Worm (Caenorhabditis elegans) whole organism, young adult: ENCODE results near the gene ZK1098.3.

Experiments
- B0019.2 ChIP-seq: fragments of 200-800 bp; sonication (Bioruptor generic); conservative IDR thresholded peaks from 2 replicates; pipeline ENCODE4 v1.3.6; 2022; ENCODE audit warnings: missing genetic modification reagents, missing genetic modification characterization, missing compliant biosample characterization
- C06A6.2 ChIP-seq: fragments of 200-800 bp; sonication (Bioruptor generic); conservative IDR thresholded peaks from 2 replicates; pipeline ENCODE4 v1.3.6; 2022; ENCODE audit warnings: missing genetic modification characterization, missing compliant biosample characterization
- F22D6.2 ChIP-seq: sonication (generic microtip); optimal IDR thresholded peaks from 2 replicates; lab custom pipeline; 2016; ENCODE audit warnings: mild to moderate bottlenecking, missing genetic modification characterization, missing compliant biosample characterization
- F23B12.7 ChIP-seq: sonication (generic microtip); optimal IDR thresholded peaks from 2 replicates; lab custom pipeline; 2017; ENCODE audit warnings: missing genetic modification characterization, mild to moderate bottlenecking, missing compliant biosample characterization, antibody characterized with exemption, moderate library complexity; ENCODE audit not compliant: insufficient read depth
- F49E8.2 ChIP-seq: sonication (generic microtip); optimal IDR thresholded peaks from 3 replicates; lab custom pipeline; 2017; ENCODE audit warnings: missing genetic modification characterization, mild to moderate bottlenecking, missing compliant biosample characterization, antibody characterized with exemption, moderate library complexity; ENCODE audit not compliant: insufficient read depth
- F55B11.4 ChIP-seq: sonication (generic microtip); optimal IDR thresholded peaks from 2 replicates; lab custom pipeline; 2016; ENCODE audit warnings: missing compliant biosample characterization, missing genetic modification characterization, borderline replicate concordance; ENCODE audit not compliant: insufficient read depth
- F57A8.1 ChIP-seq: fragments of 200-800 bp; sonication (Bioruptor generic); optimal IDR thresholded peaks from 2 replicates; lab custom pipeline; 2018; ENCODE audit warnings: mild to moderate bottlenecking, missing genetic modification characterization, moderate library complexity, missing compliant biosample characterization
- F57C9.4 ChIP-seq: sonication (generic microtip); optimal IDR thresholded peaks from 2 replicates; lab custom pipeline; 2017; ENCODE audit warnings: mild to moderate bottlenecking, missing genetic modification characterization, missing compliant biosample characterization
- K12H6.12 ChIP-seq: fragments of 200-800 bp; sonication (Bioruptor generic); optimal IDR thresholded peaks from 2 replicates; lab custom pipeline; 2018; ENCODE audit warnings: mild to moderate bottlenecking, missing genetic modification characterization, missing compliant biosample characterization
- T26A5.8 ChIP-seq: sonication (generic microtip); optimal IDR thresholded peaks from 2 replicates; lab custom pipeline; 2016; ENCODE audit warnings: missing genetic modification characterization, missing compliant biosample characterization
- Y53F4B.3 ChIP-seq: fragments of 200-800 bp; sonication (Bioruptor generic); IDR thresholded peaks from 2 replicates; pipeline ENCODE4 v1.3.6; 2022; ENCODE audit warnings: missing genetic modification reagents, missing genetic modification characterization, missing compliant biosample characterization
- Y56A3A.18 ChIP-seq: fragments of 200-800 bp; sonication (Bioruptor generic); IDR thresholded peaks from 2 replicates; pipeline ENCODE4 v1.3.6; 2022; ENCODE audit warnings: missing genetic modification reagents, missing genetic modification characterization, missing compliant biosample characterization
- ama-1 ChIP-seq, 3 experiments: fragments of 150-350 bp in 1 of 3; sonication (generic microtip) in 2 of 3; optimal IDR thresholded peaks; 2 replicates each; lab custom pipeline; 2014 to 2018; ENCODE audit warnings: missing biosample characterization in 2 of 3, missing genetic modification characterization in 2 of 3, missing genetic modification reagents in 2 of 3
- atf-7 ChIP-seq: sonication (generic microtip); optimal IDR thresholded peaks from 2 replicates; lab custom pipeline; 2017; ENCODE audit warnings: mild to moderate bottlenecking, missing genetic modification characterization, missing compliant biosample characterization
- athp-1 ChIP-seq: sonication (generic microtip); optimal IDR thresholded peaks from 2 replicates; lab custom pipeline; 2017; ENCODE audit warnings: mild to moderate bottlenecking, missing genetic modification characterization, missing compliant biosample characterization
- attf-5 ChIP-seq: fragments of 200-800 bp; sonication (Bioruptor generic); optimal IDR thresholded peaks from 2 replicates; lab custom pipeline; 2018; ENCODE audit warnings: mild to moderate bottlenecking, missing genetic modification characterization, missing compliant biosample characterization
- ceh-100 ChIP-seq: fragments of 200-800 bp; sonication (Bioruptor generic); IDR thresholded peaks from 2 replicates; pipeline ENCODE4 v1.3.6; 2022; ENCODE audit warnings: missing genetic modification reagents, missing genetic modification characterization, missing compliant biosample characterization
- ceh-58 ChIP-seq: fragments of 200-800 bp; sonication (Bioruptor generic); IDR thresholded peaks from 2 replicates; pipeline ENCODE4 v1.3.6; 2022; ENCODE audit warnings: missing genetic modification characterization, missing compliant biosample characterization
- die-1 ChIP-seq: sonication (generic microtip); optimal IDR thresholded peaks from 2 replicates; lab custom pipeline; 2016; ENCODE audit warnings: missing genotype, mild to moderate bottlenecking, missing genetic modification characterization, missing compliant biosample characterization
- gei-17 ChIP-seq: fragments of 200-800 bp; sonication (Bioruptor generic); optimal IDR thresholded peaks from 2 replicates; lab custom pipeline; 2018; ENCODE audit warnings: mild to moderate bottlenecking, missing genetic modification characterization, missing compliant biosample characterization
- him-1 ChIP-seq: sonication (generic microtip); optimal IDR thresholded peaks from 2 replicates; lab custom pipeline; 2016; ENCODE audit warnings: missing genotype, missing genetic modification reagents, missing genetic modification characterization, missing compliant biosample characterization
- hlh-12 ChIP-seq: sonication (generic microtip); optimal IDR thresholded peaks from 2 replicates; lab custom pipeline; 2016; ENCODE audit warnings: missing genetic modification characterization, missing compliant biosample characterization
- hmg-1.2 ChIP-seq: fragments of 200-800 bp; sonication (Bioruptor generic); IDR thresholded peaks from 2 replicates; pipeline ENCODE4 v1.3.6; 2022; ENCODE audit warnings: missing genetic modification reagents, missing genetic modification characterization, missing compliant biosample characterization
- hrde-1 ChIP-seq: sonication (generic microtip); optimal IDR thresholded peaks from 2 replicates; lab custom pipeline; 2016; ENCODE audit warnings: missing genetic modification characterization, mild to moderate bottlenecking, missing compliant biosample characterization, moderate library complexity, missing genotype, missing genetic modification reagents, borderline replicate concordance
- lag-1 ChIP-seq: fragments of 200-800 bp; sonication (Bioruptor generic); IDR thresholded peaks from 2 replicates; pipeline ENCODE4 v1.3.6; 2022; ENCODE audit warnings: missing genetic modification reagents, missing genetic modification characterization, missing compliant biosample characterization
- let-607 ChIP-seq, 2 experiments: fragments of 200-800 bp in 1 of 2; sonication (Bioruptor generic) in 1 of 2; sonication (generic microtip) in 1 of 2; optimal IDR thresholded peaks; 2 replicates each; lab custom pipeline; 2016 to 2018; ENCODE audit warnings: mild to moderate bottlenecking in 2 of 2, missing compliant biosample characterization in 2 of 2, missing genetic modification characterization in 2 of 2, moderate library complexity in 2 of 2, missing genotype in 1 of 2
- lin-35 ChIP-seq, 3 experiments: fragments of 150-350 bp in 2 of 3; sonication (generic microtip) in 1 of 3; optimal IDR thresholded peaks; 2 replicates each; lab custom pipeline; 2014 to 2018; ENCODE audit warnings: missing biosample characterization in 3 of 3, missing genetic modification characterization in 3 of 3, missing genetic modification reagents in 3 of 3
- lir-1 ChIP-seq: fragments of 200-800 bp; sonication (Bioruptor generic); conservative IDR thresholded peaks from 2 replicates; pipeline ENCODE4 v1.3.6; 2022; ENCODE audit warnings: missing genetic modification reagents, missing genetic modification characterization, missing compliant biosample characterization
- mcd-1 ChIP-seq: fragments of 200-800 bp; sonication (Bioruptor generic); IDR thresholded peaks from 2 replicates; pipeline ENCODE4 v1.3.6; 2022; ENCODE audit warnings: missing genetic modification reagents, missing genetic modification characterization, missing compliant biosample characterization
- nfya-2 ChIP-seq: fragments of 200-800 bp; sonication (Bioruptor generic); IDR thresholded peaks from 2 replicates; pipeline ENCODE4 v1.3.6; 2022; ENCODE audit warnings: missing genetic modification reagents, missing genetic modification characterization, missing compliant biosample characterization
- nhr-120 ChIP-seq: fragments of 200-800 bp; sonication (Bioruptor generic); IDR thresholded peaks from 2 replicates; pipeline ENCODE4 v1.3.6; 2022; ENCODE audit warnings: missing genetic modification characterization, missing compliant biosample characterization
- nhr-80 ChIP-seq: sonication (generic microtip); optimal IDR thresholded peaks from 2 replicates; lab custom pipeline; 2016; ENCODE audit warnings: missing genetic modification characterization, missing compliant biosample characterization
- rcor-1 ChIP-seq: fragments of 200-800 bp; sonication (Bioruptor generic); IDR thresholded peaks from 2 replicates; pipeline ENCODE4 v1.3.6; 2022; ENCODE audit warnings: missing genetic modification reagents, missing genetic modification characterization, missing compliant biosample characterization
- rec-8 ChIP-seq, 2 experiments: sonication (generic microtip); optimal IDR thresholded peaks; 2 replicates each; lab custom pipeline; 2016; ENCODE audit warnings: mild to moderate bottlenecking in 2 of 2, missing genetic modification characterization in 2 of 2, missing genetic modification reagents in 2 of 2, missing genotype in 2 of 2, missing biosample characterization in 1 of 2, missing compliant biosample characterization in 1 of 2, moderate library complexity in 1 of 2
- rpc-1 ChIP-seq, 2 experiments: fragments of 150-350 bp in 1 of 2; sonication (generic microtip) in 1 of 2; optimal IDR thresholded peaks; 2 replicates each; lab custom pipeline; 2014 to 2018; ENCODE audit warnings: missing biosample characterization in 1 of 2, missing genetic modification characterization in 1 of 2, missing genetic modification reagents in 1 of 2, missing genotype in 1 of 2
- sdz-38 ChIP-seq: sonication (generic microtip); optimal IDR thresholded peaks from 2 replicates; lab custom pipeline; 2016; ENCODE audit warnings: missing genotype, missing genetic modification characterization, missing compliant biosample characterization
- snpc-4 ChIP-seq, 5 experiments: fragments of 150-350 bp in 1 of 5; sonication (generic microtip) in 4 of 5; optimal IDR thresholded peaks; 2 replicates each; lab custom pipeline; 2014 to 2018; ENCODE audit warnings: missing genetic modification characterization in 5 of 5, missing biosample characterization in 3 of 5, antibody characterized with exemption in 2 of 5, mild to moderate bottlenecking in 2 of 5, missing compliant biosample characterization in 2 of 5, missing genotype in 2 of 5, moderate library complexity in 2 of 5, missing genetic modification reagents in 1 of 5
- tbx-9 ChIP-seq: sonication (generic microtip); optimal IDR thresholded peaks from 2 replicates; lab custom pipeline; 2016; ENCODE audit warnings: borderline replicate concordance, missing genetic modification characterization, inconsistent platforms, missing compliant biosample characterization
- tlf-1 ChIP-seq: fragments of 200-800 bp; sonication (Bioruptor generic); optimal IDR thresholded peaks from 2 replicates; lab custom pipeline; 2018; ENCODE audit warnings: mild to moderate bottlenecking, missing genetic modification characterization, missing compliant biosample characterization
- zim-3 ChIP-seq: sonication (generic microtip); optimal IDR thresholded peaks from 2 replicates; lab custom pipeline; 2017; ENCODE audit warnings: mild to moderate bottlenecking, missing genetic modification characterization, moderate library complexity, missing compliant biosample characterization
- ztf-3 ChIP-seq: fragments of 200-800 bp; sonication (Bioruptor generic); optimal IDR thresholded peaks from 2 replicates; lab custom pipeline; 2018; ENCODE audit warnings: mild to moderate bottlenecking, missing genetic modification characterization, missing compliant biosample characterization

ZK1098.3 gene

ce11 chrIII:9509764-9510370 is 28.6 kb downstream of the ZK1098.3 start (continued):
- peak in 1 of 2 experiments; percentile 3 for TF ChIP-seq rec-8 (tag; optimal IDR thresholded peaks at IDR 0.05; lab: Kevin White, UChicago)
- 0 out of 2 replicates have a peak, but pooled peaks have one; percentile 19 for TF ChIP-seq mcd-1 (GFP tag; lab: Robert Waterston, UW)
- peak; percentile 77 for TF ChIP-seq tlf-1 (GFP tag; lab: Kevin White, UChicago)
- no peak for TF ChIP-seq tbx-9 (tag; lab: Kevin White, UChicago)
- TF ChIP-seq K12H6.12, result peak; percentile 12
- no peak for TF ChIP-seq snpc-4 (GFP tag; optimal IDR thresholded peaks at IDR 0.05; lab: Kevin White, UChicago)
- TF ChIP-seq snpc-4 (tag; optimal IDR thresholded peaks at IDR 0.05; lab: Kevin White, UChicago), result peak in 1 of 4 experiments; percentile 57
- TF ChIP-seq F57C9.4, result no peak
- peak; percentile 24 for TF ChIP-seq gei-17 (GFP tag; lab: Kevin White, UChicago)
- TF ChIP-seq him-1, result peak; percentile 38
- TF ChIP-seq ama-1 (optimal IDR thresholded peaks at IDR 0.05; lab: Kevin White, UChicago), result peak; percentile 41
- peak in 1 of 2 experiments; percentile 21 for TF ChIP-seq ama-1 (GFP tag; optimal IDR thresholded peaks at IDR 0.05; lab: Kevin White, UChicago)
- 0 out of 2 replicates have a peak, but pooled peaks have one; percentile 43 for TF ChIP-seq B0019.2 (GFP tag; lab: Robert Waterston, UW)
- TF ChIP-seq athp-1 (tag; lab: Kevin White, UChicago), result peak; percentile 7
- TF ChIP-seq ceh-100 (GFP tag; lab: Robert Waterston, UW), result 0 out of 2 replicates have a peak, but pooled peaks have one; percentile 12
- no peak for TF ChIP-seq F49E8.2 (tag; lab: Kevin White, UChicago)
- peak in 1 of 3 experiments; percentile 51 for TF ChIP-seq lin-35 (GFP tag; optimal IDR thresholded peaks at IDR 0.05; lab: Kevin White, UChicago)
- TF ChIP-seq lag-1 (GFP tag; lab: Robert Waterston, UW), result no peak
- TF ChIP-seq F55B11.4 (tag; lab: Kevin White, UChicago), result no peak
- 0 out of 2 replicates have a peak, but pooled peaks have one; percentile 16 for TF ChIP-seq Y56A3A.18
- peak; percentile 11 for TF ChIP-seq hmg-1.2
- peak; percentile 58 for TF ChIP-seq hrde-1
- TF ChIP-seq, all 124 proteins: peak for 40

ce11 chrIII:9507799-9508198 is 30.7 kb downstream of the ZK1098.3 start, which contains the start of gene vha-14:
vha-14 (plus strand) TSS chrIII:9508100.
- TF ChIP-seq sdz-38 (tag; lab: Kevin White, UChicago), result no peak
- peak; percentile 25 for TF ChIP-seq F23B12.7 (tag; lab: Kevin White, UChicago)
- peak; percentile 39 for TF ChIP-seq attf-5 (GFP tag; lab: Kevin White, UChicago)
- peak; percentile 63 for TF ChIP-seq nhr-80
- no peak for TF ChIP-seq F57A8.1 (GFP tag; lab: Kevin White, UChicago)
- peak; percentile 38; the same call in 1 of the 2 replicates for TF ChIP-seq mcd-1 (GFP tag; lab: Robert Waterston, UW)
- TF ChIP-seq ceh-58 (GFP tag; lab: Robert Waterston, UW), result no peak

- TF ChIP-seq atf-7 (tag; lab: Kevin White, UChicago), result no peak
- no peak for TF ChIP-seq lir-1 (GFP tag; lab: Robert Waterston, UW)
- no peak for TF ChIP-seq Y53F4B.3 (GFP tag; lab: Robert Waterston, UW)
- TF ChIP-seq snpc-4 (GFP tag; optimal IDR thresholded peaks at IDR 0.05; lab: Kevin White, UChicago), result no peak
- TF ChIP-seq snpc-4 (tag; optimal IDR thresholded peaks at IDR 0.05; lab: Kevin White, UChicago), result peak in 1 of 4 experiments; percentile 23
- no peak for TF ChIP-seq nfya-2 (GFP tag; lab: Robert Waterston, UW)
- TF ChIP-seq rpc-1 (optimal IDR thresholded peaks at IDR 0.05; lab: Kevin White, UChicago), result no peak
- TF ChIP-seq rpc-1 (tag; optimal IDR thresholded peaks at IDR 0.05; lab: Kevin White, UChicago), result no peak
- TF ChIP-seq rcor-1 (GFP tag; lab: Robert Waterston, UW), result no peak
- no peak for TF ChIP-seq let-607 (tag; optimal IDR thresholded peaks at IDR 0.05; lab: Kevin White, UChicago)
- TF ChIP-seq nhr-120 (GFP tag; lab: Robert Waterston, UW), result no peak
- no peak for TF ChIP-seq sdz-38 (tag; lab: Kevin White, UChicago)
- no peak for TF ChIP-seq F22D6.2 (tag; lab: Kevin White, UChicago)
- TF ChIP-seq hlh-12, result no peak
- no peak for TF ChIP-seq F57A8.1 (GFP tag; lab: Kevin White, UChicago)
- no peak for TF ChIP-seq nhr-80
- no peak for TF ChIP-seq C06A6.2 (GFP tag; lab: Robert Waterston, UW)
- 0 out of 2 replicates have a peak, but pooled peaks have one; percentile 46 for TF ChIP-seq B0019.2 (GFP tag; lab: Robert Waterston, UW)
- TF ChIP-seq die-1 (tag; lab: Kevin White, UChicago), result no peak
- no peak for TF ChIP-seq zim-3
- TF ChIP-seq ztf-3, result no peak
- no peak for TF ChIP-seq Y56A3A.18
- no peak for TF ChIP-seq T26A5.8 (tag; lab: Kevin White, UChicago)
These were observed 34.2 kb downstream of the ZK1098.3 start for ce11 chrIII:9504347-9504746.
